Fruit fly (Drosophila melanogaster) whole organism, embryonic: Measurements from ENCODE around the gene al.

Experiments used
- Asciz ChIP-seq: fragments of 200-800 bp; sonication (Bioruptor generic); optimal IDR thresholded peaks from 2 replicates; lab custom pipeline; 2017; ENCODE audit warnings: missing biosample characterization, mild to moderate bottlenecking, missing genetic modification characterization, missing genetic modification reagents
- Awh ChIP-seq: fragments of 200-800 bp; sonication (Bioruptor generic); IDR thresholded peaks from 2 replicates; pipeline ENCODE4, ENCODE4 v1.3.6; 2022; ENCODE audit warnings: missing biosample characterization, missing genetic modification characterization
- Bteb2 ChIP-seq: fragments of 200-800 bp; sonication (Bioruptor generic); optimal IDR thresholded peaks from 2 replicates; lab custom pipeline; 2016; ENCODE audit warnings: missing biosample characterization, missing genetic modification characterization
- CG10147 ChIP-seq: fragments of 200-800 bp; sonication (Bioruptor generic); optimal IDR thresholded peaks from 2 replicates; lab custom pipeline; 2019; ENCODE audit warnings: missing biosample characterization, mild to moderate bottlenecking, missing genetic modification characterization, moderate library complexity
- CG10366 ChIP-seq: fragments of 200-800 bp; sonication (Bioruptor generic); IDR thresholded peaks from 2 replicates; pipeline ENCODE4 v1.3.6; 2022; ENCODE audit warnings: missing biosample characterization, missing genetic modification characterization
- CG10979 ChIP-seq: fragments of 200-800 bp; sonication (Bioruptor generic); optimal IDR thresholded peaks from 2 replicates; lab custom pipeline; 2018; ENCODE audit warnings: missing biosample characterization, mild to moderate bottlenecking, missing genetic modification characterization, moderate library complexity
- CG11456 ChIP-seq: fragments of 200-800 bp; sonication (Bioruptor generic); IDR thresholded peaks from 3 replicates; pipeline ENCODE4 v1.3.6; 2022; ENCODE audit warnings: missing biosample characterization, missing genetic modification characterization
- CG12219 ChIP-seq: fragments of 200-800 bp; sonication (Bioruptor generic); optimal IDR thresholded peaks from 3 replicates; lab custom pipeline; 2018; ENCODE audit warnings: missing biosample characterization, mild to moderate bottlenecking, missing genetic modification characterization
- CG13775 ChIP-seq: fragments of 200-800 bp; sonication (Bioruptor generic); optimal IDR thresholded peaks from 3 replicates; lab custom pipeline; 2017; ENCODE audit warnings: missing biosample characterization, mild to moderate bottlenecking, missing genetic modification characterization
- CG17912 ChIP-seq: fragments of 200-800 bp; sonication (Bioruptor generic); optimal IDR thresholded peaks from 2 replicates; lab custom pipeline; 2018; ENCODE audit warnings: missing biosample characterization, mild to moderate bottlenecking, missing genetic modification characterization
- CG18599 ChIP-seq: fragments of 200-800 bp; sonication (Bioruptor generic); optimal IDR thresholded peaks from 3 replicates; lab custom pipeline; 2017; ENCODE audit warnings: missing biosample characterization, missing genetic modification characterization, mild to moderate bottlenecking, moderate library complexity, missing genetic modification reagents
- CG5180 ChIP-seq: fragments of 200-800 bp; sonication (Bioruptor generic); optimal IDR thresholded peaks from 3 replicates; lab custom pipeline; 2017; ENCODE audit warnings: missing biosample characterization, missing genetic modification characterization, mild to moderate bottlenecking, moderate library complexity, missing genetic modification reagents
- CG9797 ChIP-seq: fragments of 200-800 bp; sonication (Bioruptor generic); optimal IDR thresholded peaks from 3 replicates; lab custom pipeline; 2018; ENCODE audit warnings: missing biosample characterization, mild to moderate bottlenecking, missing genetic modification characterization
- CHES-1-like ChIP-seq: fragments of 200-800 bp; sonication (Bioruptor generic); optimal IDR thresholded peaks from 2 replicates; lab custom pipeline; 2016; ENCODE audit warnings: missing biosample characterization, missing genetic modification characterization
- Dfd ChIP-seq, 2 experiments: fragments of >200 bp; optimal IDR thresholded peaks; 2 replicates each; lab custom pipeline; 2017; ENCODE audit warnings: missing biosample characterization in 2 of 2, missing genetic modification characterization in 2 of 2
- Dll ChIP-seq: fragments of 200-800 bp; sonication (Bioruptor generic); IDR thresholded peaks from 4 replicates; pipeline ENCODE4 v1.3.6; 2022; ENCODE audit warnings: missing biosample characterization, missing genetic modification characterization; ENCODE audit not compliant: partially characterized antibody
- Dref ChIP-seq: fragments of 200-800 bp; sonication (Bioruptor generic); IDR thresholded peaks from 2 replicates; pipeline ENCODE4 v1.3.6; 2022; ENCODE audit warnings: missing biosample characterization, missing genetic modification characterization
- Elba2 ChIP-seq: fragments of 200-800 bp; sonication (Bioruptor generic); optimal IDR thresholded peaks from 3 replicates; lab custom pipeline; 2016; ENCODE audit warnings: missing biosample characterization, missing genetic modification characterization
- Gsc ChIP-seq: fragments of 200-800 bp; sonication (Bioruptor generic); IDR thresholded peaks from 2 replicates; pipeline ENCODE4 v1.3.6; 2022; ENCODE audit warnings: missing biosample characterization, missing genetic modification characterization
- H15 ChIP-seq: fragments of 200-800 bp; sonication (Bioruptor generic); IDR thresholded peaks from 3 replicates; pipeline ENCODE4 v1.3.6; 2022; ENCODE audit warnings: missing biosample characterization, missing genetic modification characterization
- H2.0 ChIP-seq: fragments of 200-800 bp; sonication (Bioruptor generic); IDR thresholded peaks from 2 replicates; pipeline ENCODE4 v1.3.6; 2022; ENCODE audit warnings: missing biosample characterization, missing genetic modification characterization
- Hr51 ChIP-seq, 2 experiments: fragments of 200-800 bp; sonication (Bioruptor generic); optimal IDR thresholded peaks; 2 replicates in 1 of 2; 3 replicates in 1 of 2; lab custom pipeline; 2016 to 2018; ENCODE audit warnings: missing biosample characterization in 2 of 2, missing genetic modification characterization in 2 of 2, mild to moderate bottlenecking in 1 of 2, moderate library complexity in 1 of 2
- Hsf ChIP-seq: fragments of 200-800 bp; sonication (Bioruptor generic); optimal IDR thresholded peaks from 3 replicates; lab custom pipeline; 2016; ENCODE audit warnings: missing biosample characterization, missing genetic modification characterization
- Kr ChIP-seq: fragments of 200-800 bp; sonication (Bioruptor generic); optimal IDR thresholded peaks from 2 replicates; lab custom pipeline; 2017; ENCODE audit warnings: missing biosample characterization, mild to moderate bottlenecking, missing genetic modification characterization
- Med ChIP-seq: fragments of 200-800 bp; sonication (Bioruptor generic); peaks from one replicate; lab custom pipeline; 2016; ENCODE audit warnings: missing biosample characterization, missing genetic modification characterization, mild to moderate bottlenecking, inconsistent platforms, moderate library complexity
- NK7.1 ChIP-seq: fragments of 200-800 bp; sonication (Bioruptor generic); optimal IDR thresholded peaks from 3 replicates; lab custom pipeline; 2016; ENCODE audit warnings: missing biosample characterization, missing genetic modification characterization
- Oli ChIP-seq: fragments of 200-800 bp; sonication (Bioruptor generic); optimal IDR thresholded peaks from 2 replicates; lab custom pipeline; 2018; ENCODE audit warnings: missing biosample characterization, mild to moderate bottlenecking, missing genetic modification characterization, moderate library complexity
- Scr ChIP-seq: fragments of 200-800 bp; sonication (Bioruptor generic); IDR thresholded peaks from 2 replicates; pipeline ENCODE4 v1.3.6; 2022; ENCODE audit warnings: missing biosample characterization, missing genetic modification characterization; ENCODE audit not compliant: partially characterized antibody
- ash1 ChIP-seq: fragments of 200-800 bp; sonication (Bioruptor generic); optimal IDR thresholded peaks from 2 replicates; lab custom pipeline; 2018; ENCODE audit warnings: missing biosample characterization, mild to moderate bottlenecking, missing genetic modification characterization
- az2 ChIP-seq: fragments of 200-800 bp; sonication (Bioruptor generic); optimal IDR thresholded peaks from 3 replicates; lab custom pipeline; 2016; ENCODE audit warnings: missing biosample characterization, missing genetic modification characterization
- bcd ChIP-seq: fragments of 200-800 bp; sonication (Bioruptor generic); optimal IDR thresholded peaks from 2 replicates; lab custom pipeline; 2017; ENCODE audit warnings: missing biosample characterization, mild to moderate bottlenecking, missing genetic modification characterization
- br ChIP-seq: fragments of >200 bp; optimal IDR thresholded peaks from 2 replicates; lab custom pipeline; 2017
- cg ChIP-seq: fragments of 200-800 bp; sonication (Bioruptor generic); optimal IDR thresholded peaks from 3 replicates; lab custom pipeline; 2019; ENCODE audit warnings: missing biosample characterization, mild to moderate bottlenecking, missing genetic modification characterization, moderate library complexity
- chinmo ChIP-seq: fragments of 200-800 bp; sonication (Bioruptor generic); IDR thresholded peaks from 4 replicates; pipeline ENCODE4 v1.3.6; 2022; ENCODE audit warnings: missing biosample characterization, missing genetic modification characterization; ENCODE audit not compliant: partially characterized antibody
- crc ChIP-seq: fragments of 200-800 bp; sonication (Bioruptor generic); optimal IDR thresholded peaks from 2 replicates; lab custom pipeline; 2016; ENCODE audit warnings: missing biosample characterization, missing genetic modification characterization
- eve ChIP-seq, 2 experiments: fragments of >200 bp; optimal IDR thresholded peaks; 2 replicates each; lab custom pipeline; 2017; ENCODE audit warnings: missing biosample characterization in 2 of 2, missing genetic modification characterization in 2 of 2
- hb ChIP-seq: fragments of 200-800 bp; sonication (Bioruptor generic); IDR thresholded peaks from 3 replicates; pipeline ENCODE4 v1.3.6; 2022; ENCODE audit warnings: missing biosample characterization, missing genetic modification characterization; ENCODE audit not compliant: partially characterized antibody
- her ChIP-seq: fragments of 200-800 bp; sonication (Bioruptor generic); optimal IDR thresholded peaks from 2 replicates; lab custom pipeline; 2016; ENCODE audit warnings: missing biosample characterization, missing genetic modification characterization
- jumu ChIP-seq: fragments of 200-800 bp; sonication (Bioruptor generic); optimal IDR thresholded peaks from 3 replicates; lab custom pipeline; 2016; ENCODE audit warnings: missing biosample characterization, missing genetic modification characterization
- knrl ChIP-seq: fragments of 200-800 bp; sonication (Bioruptor generic); IDR thresholded peaks from 3 replicates; pipeline ENCODE4 v1.3.6; 2022; ENCODE audit warnings: missing biosample characterization, missing genetic modification characterization; ENCODE audit not compliant: partially characterized antibody
- lmd ChIP-seq: fragments of 200-800 bp; sonication (Bioruptor generic); IDR thresholded peaks from 2 replicates; pipeline ENCODE4 v1.3.6; 2022; ENCODE audit warnings: missing biosample characterization, missing genetic modification characterization
- nerfin-1 ChIP-seq: fragments of 200-800 bp; sonication (Bioruptor generic); optimal IDR thresholded peaks from 3 replicates; lab custom pipeline; 2019; ENCODE audit warnings: missing biosample characterization, mild to moderate bottlenecking, missing genetic modification characterization, moderate library complexity
- pzg ChIP-seq: fragments of 200-800 bp; sonication (Bioruptor generic); optimal IDR thresholded peaks from 3 replicates; lab custom pipeline; 2018; ENCODE audit warnings: missing biosample characterization, mild to moderate bottlenecking, missing genetic modification characterization, moderate library complexity
- slbo ChIP-seq: fragments of 200-800 bp; sonication (Bioruptor generic); IDR thresholded peaks from 2 replicates; pipeline ENCODE4 v1.3.6; 2022; ENCODE audit warnings: missing biosample characterization, missing genetic modification characterization
- tap ChIP-seq: fragments of 200-800 bp; optimal IDR thresholded peaks from 3 replicates; lab custom pipeline; 2019; ENCODE audit warnings: missing biosample characterization, mild to moderate bottlenecking, missing genetic modification characterization, moderate library complexity
- twi ChIP-seq: fragments of 200-800 bp; optimal IDR thresholded peaks from 2 replicates; lab custom pipeline; 2019; ENCODE audit warnings: missing biosample characterization, mild to moderate bottlenecking, missing genetic modification characterization, moderate library complexity
- unpg ChIP-seq: fragments of 200-800 bp; sonication (Bioruptor generic); optimal IDR thresholded peaks from 3 replicates; lab custom pipeline; 2018; ENCODE audit warnings: missing biosample characterization, mild to moderate bottlenecking, missing genetic modification characterization, moderate library complexity
- usp ChIP-seq: fragments of >200 bp; optimal IDR thresholded peaks from 2 replicates; lab custom pipeline; 2017; ENCODE audit warnings: missing biosample characterization, missing genetic modification characterization
- vfl ChIP-seq: fragments of 200-800 bp; sonication (Bioruptor generic); optimal IDR thresholded peaks from 2 replicates; lab custom pipeline; 2016; ENCODE audit warnings: missing biosample characterization, missing genetic modification characterization

al gene

DNA sequence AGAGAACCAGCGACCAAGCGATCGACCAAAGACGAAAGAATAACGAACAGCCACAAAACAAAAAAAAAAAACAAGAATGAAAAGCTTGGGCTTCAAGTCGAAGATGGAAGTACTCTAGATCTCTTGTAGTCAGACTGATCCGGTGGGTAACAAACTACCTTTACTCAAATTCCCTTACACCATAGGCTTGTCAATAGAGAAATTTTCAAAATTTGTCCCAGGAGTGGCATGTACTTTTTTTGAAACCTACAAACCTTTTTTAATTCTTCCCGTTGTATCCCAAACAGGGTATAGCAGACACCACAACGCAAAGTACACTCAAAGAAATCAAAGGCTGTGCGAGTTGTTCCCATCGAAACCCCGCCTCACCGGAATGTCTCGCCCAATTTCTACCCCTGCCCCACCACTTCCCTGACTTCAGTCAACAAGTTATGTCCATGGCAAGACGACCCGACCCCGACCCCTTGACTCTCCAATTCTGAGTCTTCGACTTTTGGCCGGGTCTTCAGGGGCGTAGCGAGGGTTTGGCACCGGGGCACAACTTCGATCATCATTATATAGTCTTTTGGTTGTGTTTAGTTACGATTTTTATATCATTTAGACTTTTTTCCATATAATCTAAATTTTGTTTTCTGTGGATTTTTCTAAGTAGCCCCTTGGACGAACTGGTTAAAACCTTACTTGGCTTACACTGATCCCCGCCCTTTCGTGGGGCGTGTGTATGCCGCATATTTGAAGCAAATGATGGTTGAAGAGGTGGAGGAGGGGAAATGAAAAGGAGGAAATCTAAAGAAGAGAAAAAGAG lies 52.0 kb downstream of the al start (continued):
- no peak for TF ChIP-seq chinmo (GFP tag; lab: Robert Waterston, UW)
- no peak for TF ChIP-seq usp (GFP tag; lab: Kevin White, UChicago)
- no peak for TF ChIP-seq CG5180
- no peak for TF ChIP-seq br (lab: Kevin White, UChicago)
- TF ChIP-seq slbo, result peak; percentile 66
- peak; percentile 45 for TF ChIP-seq her (GFP tag; lab: Kevin White, UChicago)
- peak; percentile 23 for TF ChIP-seq crc
- TF ChIP-seq CHES-1-like (GFP tag; lab: Kevin White, UChicago), result peak; percentile 35
- TF ChIP-seq eve (GFP tag; optimal IDR thresholded peaks at IDR 0.05; lab: Kevin White, UChicago), result no peak
- peak; percentile 59 for TF ChIP-seq vfl (GFP tag; lab: Kevin White, UChicago)
- no peak for TF ChIP-seq tap
- peak; percentile 64 for TF ChIP-seq Hsf
- peak; percentile 8 for TF ChIP-seq Oli
- no peak for TF ChIP-seq Scr (GFP tag; lab: Robert Waterston, UW)
- TF ChIP-seq Awh (GFP tag; lab: Robert Waterston, UW), result 0 out of 2 replicates have a peak, but pooled peaks have one; percentile 27
- TF ChIP-seq Gsc, result no peak
- 0 out of 3 replicates have a peak, but pooled peaks have one; percentile 31 for TF ChIP-seq H15 (GFP tag; lab: Robert Waterston, UW)
- peak; percentile 39 for TF ChIP-seq CG10366
- TF ChIP-seq cg (GFP tag; lab: Kevin White, UChicago), result no peak
- peak; percentile 23 for TF ChIP-seq Bteb2 (GFP tag; lab: Kevin White, UChicago)
- no peak for TF ChIP-seq Elba2 (GFP tag; lab: Kevin White, UChicago)
- TF ChIP-seq jumu (GFP tag; lab: Kevin White, UChicago), result peak; percentile 72
- TF ChIP-seq Med (GFP tag; lab: Kevin White, UChicago), result peak; percentile 91
- peak; percentile 53 for TF ChIP-seq az2 (GFP tag; lab: Kevin White, UChicago)
- TF ChIP-seq Kr, result no peak
- 0 out of 3 replicates have a peak, but pooled peaks have one; percentile 32 for TF ChIP-seq knrl
- TF ChIP-seq hb (GFP tag; lab: Robert Waterston, UW), result no peak
- TF ChIP-seq lmd (GFP tag; lab: Robert Waterston, UW), result peak; percentile 43; the same call in 1 of the 2 replicates
- TF ChIP-seq unpg (GFP tag; lab: Kevin White, UChicago), result peak; percentile 42
- no peak for TF ChIP-seq ash1 (GFP tag; lab: Kevin White, UChicago)
- no peak for TF ChIP-seq NK7.1 (GFP tag; lab: Kevin White, UChicago)
- TF ChIP-seq Dll, result no peak
- TF ChIP-seq Dfd (GFP tag; optimal IDR thresholded peaks at IDR 0.05; lab: Kevin White, UChicago), result no peak
- no peak for TF ChIP-seq pzg (GFP tag; lab: Kevin White, UChicago)
- TF ChIP-seq H2.0, result no peak
- TF ChIP-seq CG10147, result no peak
- TF ChIP-seq CG10979 (tag; lab: Kevin White, UChicago), result peak; percentile 72
- peak in 1 of 2 experiments; percentile 39 for TF ChIP-seq Hr51 (GFP tag; optimal IDR thresholded peaks at IDR 0.05; lab: Kevin White, UChicago)
- TF ChIP-seq twi (tag; lab: Kevin White, UChicago), result no peak
- TF ChIP-seq CG11456 (GFP tag; lab: Robert Waterston, UW), result no peak; the same call in 2 of the 3 replicates
- TF ChIP-seq CG13775 (GFP tag; lab: Kevin White, UChicago), result peak; percentile 20
- TF ChIP-seq CG18599 (GFP tag; lab: Kevin White, UChicago), result peak; percentile 27
- TF ChIP-seq CG12219 (GFP tag; lab: Kevin White, UChicago), result no peak
- TF ChIP-seq nerfin-1 (tag; lab: Kevin White, UChicago), result no peak
- no peak for TF ChIP-seq CG9797
- no peak for TF ChIP-seq CG17912 (GFP tag; lab: Kevin White, UChicago)
- TF ChIP-seq Dref, result no peak
- TF ChIP-seq Asciz (GFP tag; lab: Kevin White, UChicago), result no peak
- peak; percentile 51 for TF ChIP-seq bcd (GFP tag; lab: Kevin White, UChicago)
